Worm (Caenorhabditis elegans) whole organism, late embryonic: ENCODE data around the gene R04D3.3.

Source experiments
- C08G9.2 ChIP-seq: sonication (generic microtip); optimal IDR thresholded peaks from 2 replicates; lab custom pipeline; 2016; ENCODE audit warnings: mild to moderate bottlenecking, missing genetic modification characterization, moderate library complexity, missing compliant biosample characterization
- F13H6.1 ChIP-seq: sonication (generic microtip); optimal IDR thresholded peaks from 2 replicates; lab custom pipeline; 2016; ENCODE audit warnings: missing genetic modification characterization, missing compliant biosample characterization
- T23F11.4 ChIP-seq: fragments of 200-800 bp; sonication (Bioruptor generic); optimal IDR thresholded peaks from 2 replicates; lab custom pipeline; 2018; ENCODE audit warnings: mild to moderate bottlenecking, missing genetic modification characterization, missing compliant biosample characterization
- Y22D7AL.16 ChIP-seq: sonication (generic microtip); optimal IDR thresholded peaks from 2 replicates; lab custom pipeline; 2016; ENCODE audit warnings: missing genetic modification characterization, missing compliant biosample characterization
- ama-1 ChIP-seq: fragments of 150-350 bp; optimal IDR thresholded peaks from 2 replicates; lab custom pipeline; 2014
- ceh-14 ChIP-seq: sonication (generic microtip); optimal IDR thresholded peaks from 2 replicates; lab custom pipeline; 2016; ENCODE audit warnings: missing genotype, missing genetic modification characterization, missing compliant biosample characterization
- ceh-18 ChIP-seq: sonication (generic microtip); optimal IDR thresholded peaks from 2 replicates; lab custom pipeline; 2016; ENCODE audit warnings: missing genetic modification characterization, missing compliant biosample characterization
- ceh-2 ChIP-seq: sonication (generic microtip); optimal IDR thresholded peaks from 2 replicates; lab custom pipeline; 2016; ENCODE audit warnings: missing genotype, missing genetic modification characterization, missing compliant biosample characterization
- ceh-24 ChIP-seq: sonication (generic microtip); optimal IDR thresholded peaks from 2 replicates; lab custom pipeline; 2016; ENCODE audit warnings: mild to moderate bottlenecking, missing genetic modification characterization, missing compliant biosample characterization
- ceh-30 ChIP-seq: fragments of 150-350 bp; optimal IDR thresholded peaks from 2 replicates; lab custom pipeline; 2014; ENCODE audit warnings: missing biosample characterization, missing genetic modification characterization
- ceh-9 ChIP-seq: sonication (generic microtip); optimal IDR thresholded peaks from 2 replicates; lab custom pipeline; 2016; ENCODE audit warnings: mild to moderate bottlenecking, missing genetic modification characterization, inconsistent platforms, missing compliant biosample characterization
- dmd-4 ChIP-seq: sonication (generic microtip); optimal IDR thresholded peaks from 2 replicates; lab custom pipeline; 2016; ENCODE audit warnings: borderline replicate concordance, missing genetic modification characterization, missing compliant biosample characterization
- dve-1 ChIP-seq: sonication (generic microtip); optimal IDR thresholded peaks from 2 replicates; lab custom pipeline; 2017; ENCODE audit warnings: antibody characterized with exemption, mild to moderate bottlenecking, missing genetic modification characterization, missing compliant biosample characterization
- elt-2 ChIP-seq: sonication (generic microtip); optimal IDR thresholded peaks from 2 replicates; lab custom pipeline; 2016; ENCODE audit warnings: missing genetic modification reagents, missing genetic modification characterization, missing compliant biosample characterization
- elt-4 ChIP-seq: sonication (generic microtip); optimal IDR thresholded peaks from 2 replicates; lab custom pipeline; 2016; ENCODE audit warnings: missing genetic modification characterization, missing compliant biosample characterization
- eyg-1 ChIP-seq: sonication (generic microtip); optimal IDR thresholded peaks from 2 replicates; lab custom pipeline; 2016; ENCODE audit warnings: missing genotype, missing genetic modification characterization, missing compliant biosample characterization
- fax-1 ChIP-seq: sonication (generic microtip); optimal IDR thresholded peaks from 2 replicates; lab custom pipeline; 2016; ENCODE audit warnings: missing genotype, missing genetic modification characterization, missing compliant biosample characterization
- gmeb-2 ChIP-seq: sonication (generic microtip); optimal IDR thresholded peaks from 2 replicates; lab custom pipeline; 2016; ENCODE audit warnings: missing genetic modification characterization, inconsistent platforms, missing compliant biosample characterization
- hlh-15 ChIP-seq: sonication (generic microtip); optimal IDR thresholded peaks from 2 replicates; lab custom pipeline; 2016; ENCODE audit warnings: missing genetic modification characterization, missing compliant biosample characterization
- hlh-30 ChIP-seq: sonication (generic microtip); optimal IDR thresholded peaks from 2 replicates; lab custom pipeline; 2017; ENCODE audit warnings: antibody characterized with exemption, missing genetic modification characterization, missing compliant biosample characterization; ENCODE audit not compliant: insufficient read depth
- hlh-6 ChIP-seq: sonication (generic microtip); optimal IDR thresholded peaks from 2 replicates; lab custom pipeline; 2016; ENCODE audit warnings: missing genotype, missing genetic modification characterization, missing compliant biosample characterization
- lim-6 ChIP-seq: sonication (generic microtip); optimal IDR thresholded peaks from 2 replicates; lab custom pipeline; 2016; ENCODE audit warnings: missing genetic modification characterization, missing compliant biosample characterization
- lin-11 ChIP-seq: fragments of 200-800 bp; sonication (Bioruptor generic); optimal IDR thresholded peaks from 2 replicates; lab custom pipeline; 2018; ENCODE audit warnings: mild to moderate bottlenecking, missing genetic modification characterization, missing compliant biosample characterization
- mec-3 ChIP-seq: sonication (generic microtip); optimal IDR thresholded peaks from 2 replicates; lab custom pipeline; 2016; ENCODE audit warnings: borderline replicate concordance, missing genetic modification characterization, missing compliant biosample characterization
- nhr-11 ChIP-seq: fragments of 150-350 bp; optimal IDR thresholded peaks from 2 replicates; lab custom pipeline; 2014; ENCODE audit warnings: missing biosample characterization, missing genetic modification characterization
- nhr-232 ChIP-seq: sonication (generic microtip); optimal IDR thresholded peaks from 2 replicates; lab custom pipeline; 2016; ENCODE audit warnings: missing genetic modification characterization, missing compliant biosample characterization
- odd-2 ChIP-seq: sonication (generic microtip); optimal IDR thresholded peaks from 2 replicates; lab custom pipeline; 2017; ENCODE audit warnings: antibody characterized with exemption, mild to moderate bottlenecking, missing genetic modification characterization, missing compliant biosample characterization
- pat-9 ChIP-seq: fragments of 200-800 bp; sonication (Bioruptor generic); optimal IDR thresholded peaks from 2 replicates; lab custom pipeline; 2018; ENCODE audit warnings: mild to moderate bottlenecking, missing genetic modification characterization, moderate library complexity, missing compliant biosample characterization
- pax-1 ChIP-seq: fragments of 150-350 bp; optimal IDR thresholded peaks from 2 replicates; lab custom pipeline; 2014; ENCODE audit warnings: missing biosample characterization, missing genetic modification characterization
- pha-2 ChIP-seq: sonication (generic microtip); optimal IDR thresholded peaks from 2 replicates; lab custom pipeline; 2017; ENCODE audit warnings: mild to moderate bottlenecking, missing genetic modification characterization, missing compliant biosample characterization
- pqm-1 ChIP-seq: sonication (generic microtip); optimal IDR thresholded peaks from 2 replicates; lab custom pipeline; 2016; ENCODE audit warnings: missing genetic modification characterization, missing compliant biosample characterization
- sdc-2 ChIP-seq: sonication (generic microtip); optimal IDR thresholded peaks from 2 replicates; lab custom pipeline; 2016; ENCODE audit warnings: missing genotype, missing genetic modification characterization, missing compliant biosample characterization
- sox-2 ChIP-seq: fragments of 200-800 bp; sonication (Bioruptor generic); IDR thresholded peaks from 2 replicates; pipeline ENCODE4 v1.3.6; 2022; ENCODE audit warnings: missing genetic modification reagents, missing genetic modification characterization, missing compliant biosample characterization
- sox-4 ChIP-seq: sonication (generic microtip); optimal IDR thresholded peaks from 2 replicates; lab custom pipeline; 2017; ENCODE audit warnings: mild to moderate bottlenecking, missing genetic modification characterization, inconsistent platforms, missing compliant biosample characterization
- syd-9 ChIP-seq: sonication (generic microtip); optimal IDR thresholded peaks from 2 replicates; lab custom pipeline; 2016; ENCODE audit warnings: mild to moderate bottlenecking, missing genetic modification characterization, moderate library complexity, missing compliant biosample characterization
- tbx-2 ChIP-seq: sonication (generic microtip); optimal IDR thresholded peaks from 2 replicates; lab custom pipeline; 2016; ENCODE audit warnings: missing genetic modification characterization, missing compliant biosample characterization
- tbx-7 ChIP-seq: sonication (generic microtip); optimal IDR thresholded peaks from 2 replicates; lab custom pipeline; 2016; ENCODE audit warnings: missing genotype, missing genetic modification characterization, missing compliant biosample characterization
- ttx-3 ChIP-seq: sonication (generic microtip); optimal IDR thresholded peaks from 2 replicates; lab custom pipeline; 2016; ENCODE audit warnings: missing genetic modification reagents, missing genetic modification characterization, missing compliant biosample characterization
- unc-3 ChIP-seq, 2 experiments: fragments of 200-800 bp in 1 of 2; sonication (Bioruptor generic) in 1 of 2; sonication (generic microtip) in 1 of 2; conservative IDR thresholded peaks in 1 of 2; optimal IDR thresholded peaks in 1 of 2; 2 replicates each; pipeline versions ENCODE4 v1.3.6 to Lab custom; 2016 to 2022; ENCODE audit warnings: missing compliant biosample characterization in 2 of 2, missing genetic modification characterization in 2 of 2, missing genetic modification reagents in 1 of 2
- unc-42 ChIP-seq: sonication (generic microtip); optimal IDR thresholded peaks from 2 replicates; lab custom pipeline; 2016; ENCODE audit warnings: missing genotype, missing genetic modification characterization, missing compliant biosample characterization
- unc-55 ChIP-seq: sonication (generic microtip); optimal IDR thresholded peaks from 2 replicates; lab custom pipeline; 2017; ENCODE audit warnings: missing biosample characterization, missing genetic modification reagents, missing genetic modification characterization
- zip-5 ChIP-seq: sonication (generic microtip); optimal IDR thresholded peaks from 2 replicates; lab custom pipeline; 2016; ENCODE audit warnings: missing genetic modification characterization, missing compliant biosample characterization

The R04D3.3 gene

DNA sequence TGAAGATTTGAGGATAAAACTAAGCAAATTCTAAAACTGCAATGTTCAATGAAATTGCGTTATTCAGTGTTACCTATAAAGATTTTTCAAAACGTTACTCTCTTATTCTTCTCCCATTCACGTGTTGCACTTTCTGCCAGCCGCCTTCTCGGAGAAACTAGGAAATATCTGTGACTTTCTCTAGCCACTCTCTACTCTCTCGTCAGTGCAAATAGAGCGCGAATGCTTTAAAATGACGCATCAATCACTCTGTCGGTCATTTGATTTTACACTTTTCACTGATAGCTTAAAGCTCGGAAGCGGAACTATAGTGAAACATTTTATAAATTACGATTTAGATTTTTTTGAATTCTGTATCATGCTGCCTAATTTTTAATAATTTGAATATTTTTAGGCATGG, 38.4 kb upstream of the R04D3.3 start (continued):
- no peak for TF ChIP-seq ceh-9
- no peak for TF ChIP-seq ceh-24 (tag; lab: Kevin White, UChicago)
- no peak for TF ChIP-seq nhr-11 (tag; lab: Kevin White, UChicago)
- no peak for TF ChIP-seq odd-2 (tag; lab: Kevin White, UChicago)
- TF ChIP-seq ceh-2 (tag; lab: Kevin White, UChicago): no peak
- no peak for TF ChIP-seq gmeb-2
- no peak for TF ChIP-seq mec-3 (tag; lab: Kevin White, UChicago)
- no peak for TF ChIP-seq hlh-15 (tag; lab: Kevin White, UChicago)
- TF ChIP-seq sdc-2 (tag; lab: Kevin White, UChicago): no peak
- no peak for TF ChIP-seq pat-9 (tag; lab: Kevin White, UChicago)
- TF ChIP-seq, all 69 proteins: peak for 7

DNA sequence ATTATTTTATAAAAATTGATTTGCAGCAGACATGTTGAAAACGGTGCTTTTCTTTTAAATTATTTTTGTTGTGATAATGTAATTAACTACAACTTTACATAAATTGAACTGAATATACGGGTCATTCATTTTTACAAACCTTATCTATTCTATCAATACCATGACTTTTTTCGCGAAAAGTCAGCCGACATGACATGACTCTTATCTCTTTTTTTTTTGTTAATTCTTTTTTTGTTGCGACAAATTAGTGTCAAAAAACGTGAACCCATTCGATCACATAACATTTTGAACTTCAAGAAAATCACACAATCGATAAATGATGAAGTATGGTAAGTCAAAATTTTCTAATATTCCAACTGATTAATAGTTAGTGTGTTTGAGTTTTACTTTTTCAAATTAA, 37.6 kb upstream of the R04D3.3 start, which contains the start of gene sir-2.2:
Gene sir-2.2, plus strand, starts transcription at position 34 of the 400 bp plus-strand sequence.
- TF ChIP-seq lim-6 (tag; lab: Kevin White, UChicago) (no peak), ttx-3 (tag; lab: Kevin White, UChicago) (no peak), tbx-2 (no peak), pha-2 (tag; lab: Kevin White, UChicago) (no peak), nhr-11 (tag; lab: Kevin White, UChicago) (no peak), hlh-15 (tag; lab: Kevin White, UChicago) (no peak), ceh-24 (tag; lab: Kevin White, UChicago) (no peak), pqm-1 (tag; lab: Kevin White, UChicago) (no peak), nhr-232 (tag; lab: Kevin White, UChicago) (no peak), ceh-30 (no peak), sdc-2 (tag; lab: Kevin White, UChicago) (no peak), sox-2 (no peak), elt-4 (tag; lab: Kevin White, UChicago) (no peak), gmeb-2 (no peak), eyg-1 (tag; lab: Kevin White, UChicago) (no peak), C08G9.2 (tag; lab: Kevin White, UChicago) (no peak), sox-4 (no peak), Y22D7AL.16 (no peak), ama-1 (lab: Kevin White, UChicago) (no peak)

DNA sequence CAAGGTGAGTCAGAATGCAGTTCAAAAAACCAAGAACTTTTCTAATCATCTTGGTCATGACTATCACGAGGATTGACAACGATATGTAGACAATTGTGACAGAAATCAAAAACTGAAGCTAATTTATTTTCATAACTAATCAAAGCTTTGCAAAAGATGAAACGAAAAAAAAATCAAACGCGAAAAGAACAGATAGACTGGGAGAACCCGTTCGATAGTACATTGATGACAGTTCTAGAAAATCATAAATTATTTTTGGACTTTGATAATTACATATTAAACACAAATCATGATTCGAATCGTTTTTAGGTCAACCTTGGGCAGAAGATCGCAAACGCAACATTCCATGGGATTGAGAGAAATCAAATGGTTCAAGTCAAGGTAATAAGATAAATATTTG, 34.6 kb upstream of the R04D3.3 start:
- TF ChIP-seq ceh-30: no peak
- TF ChIP-seq elt-2 (tag; lab: Kevin White, UChicago): no peak
- TF ChIP-seq sox-2: no peak
- no peak for TF ChIP-seq pax-1 (tag; lab: Kevin White, UChicago)
- no peak for TF ChIP-seq syd-9 (tag; lab: Kevin White, UChicago)
- TF ChIP-seq gmeb-2: no peak
- no peak for TF ChIP-seq C08G9.2 (tag; lab: Kevin White, UChicago)
- TF ChIP-seq dmd-4 (tag; lab: Kevin White, UChicago): no peak
- no peak for TF ChIP-seq tbx-7 (tag; lab: Kevin White, UChicago)
- no peak for TF ChIP-seq unc-42
- no peak for TF ChIP-seq ceh-24 (tag; lab: Kevin White, UChicago)
- TF ChIP-seq dve-1 (tag; lab: Kevin White, UChicago): no peak
- no peak for TF ChIP-seq unc-3 (GFP tag; conservative IDR thresholded peaks at IDR 0.05; lab: Robert Waterston, UW)
- no peak for TF ChIP-seq unc-3 (tag; optimal IDR thresholded peaks at IDR 0.05; lab: Kevin White, UChicago)
- TF ChIP-seq hlh-30 (tag; lab: Kevin White, UChicago): no peak
- no peak for TF ChIP-seq T23F11.4
- TF ChIP-seq ceh-18 (tag; lab: Kevin White, UChicago): no peak

DNA sequence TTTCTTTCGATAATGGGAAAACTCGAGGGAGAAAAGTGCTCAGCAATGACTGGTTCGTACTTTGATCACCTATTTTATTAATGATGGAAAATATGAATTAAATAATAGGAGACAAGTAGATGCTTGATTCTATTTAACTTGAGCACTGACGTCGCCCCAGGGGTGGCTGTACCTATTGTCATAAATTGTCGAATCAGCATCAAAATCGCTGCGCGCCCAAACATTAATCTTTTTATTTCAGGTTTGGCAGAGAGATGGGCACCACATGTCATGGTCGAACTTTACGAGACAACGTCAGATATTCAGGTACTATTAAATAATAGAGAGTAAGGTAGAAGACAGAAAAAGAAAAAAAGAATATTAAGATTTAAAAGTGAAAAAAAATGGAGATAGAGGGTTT, 33.9 kb upstream of the R04D3.3 start:
- TF ChIP-seq hlh-6 (tag; lab: Kevin White, UChicago) (no peak), hlh-15 (tag; lab: Kevin White, UChicago) (no peak), dmd-4 (tag; lab: Kevin White, UChicago) (no peak), unc-55 (GFP tag; lab: Kevin White, UChicago) (no peak), zip-5 (no peak), ceh-24 (tag; lab: Kevin White, UChicago) (no peak), pat-9 (tag; lab: Kevin White, UChicago) (no peak), sdc-2 (tag; lab: Kevin White, UChicago) (no peak), F13H6.1 (tag; lab: Kevin White, UChicago) (no peak), gmeb-2 (no peak), ama-1 (lab: Kevin White, UChicago) (no peak), mec-3 (tag; lab: Kevin White, UChicago) (no peak), C08G9.2 (tag; lab: Kevin White, UChicago) (no peak), lim-6 (tag; lab: Kevin White, UChicago) (no peak), ceh-14 (no peak), pha-2 (tag; lab: Kevin White, UChicago) (no peak), lin-11 (tag; lab: Kevin White, UChicago) (no peak), fax-1 (tag; lab: Kevin White, UChicago) (no peak)
